Worm (Caenorhabditis elegans): ENCODE measurements around the gene F59B10.3.
A peak's percentile ranks its signal among the peaks of the same experiment; 100 is the strongest.

F59B10.3 gene

ce11 chrII:10547311-10547710 is 37.0 kb downstream of the F59B10.3 start:
- TF ChIP-seq ceh-28 (tag; optimal IDR thresholded peaks at IDR 0.05): no peak
- TF ChIP-seq lin-39 (tag; optimal IDR thresholded peaks at IDR 0.05): peak; percentile 3
- TF ChIP-seq nhr-25 (tag; optimal IDR thresholded peaks at IDR 0.05): peak; percentile 4

- no peak for TF ChIP-seq ZK546.5 (tag; optimal IDR thresholded peaks at IDR 0.05)
- TF ChIP-seq nfya-1 (tag; optimal IDR thresholded peaks at IDR 0.05; ENCODE audit: insufficient read depth): peak; percentile 53
- no peak for TF ChIP-seq nhr-76 (tag; optimal IDR thresholded peaks at IDR 0.05)
- peak; percentile 61 for TF ChIP-seq jun-1 (tag; optimal IDR thresholded peaks at IDR 0.05)
- TF ChIP-seq ama-1 (optimal IDR thresholded peaks at IDR 0.05): peak; percentile 85
- peak; percentile 25 for TF ChIP-seq elt-2 (tag; optimal IDR thresholded peaks at IDR 0.05)
- TF ChIP-seq nhr-25 (tag; optimal IDR thresholded peaks at IDR 0.05): peak; percentile 31
- peak; percentile 51 for TF ChIP-seq pqm-1 (tag; optimal IDR thresholded peaks at IDR 0.05)
Observed at ce11 chrII:10547803-10548693, 37.7 kb downstream of the F59B10.3 start.

- TF ChIP-seq R02D3.7 (tag; optimal IDR thresholded peaks at IDR 0.05) (peak; percentile 62), sea-2 (GFP tag; optimal IDR thresholded peaks at IDR 0.05) (peak; percentile 34), snpc-4 (tag; optimal IDR thresholded peaks at IDR 0.05) (peak; percentile 74), unc-62 (GFP tag; optimal IDR thresholded peaks at IDR 0.05) (peak; percentile 61), aly-2 (tag; optimal IDR thresholded peaks at IDR 0.05) (no peak), tbx-2 (tag; optimal IDR thresholded peaks at IDR 0.05) (peak; percentile 37), egl-5 (tag; optimal IDR thresholded peaks at IDR 0.05) (peak; percentile 44), nhr-11 (tag; optimal IDR thresholded peaks at IDR 0.05) (peak; percentile 84), ceh-82 (tag; optimal IDR thresholded peaks at IDR 0.05) (no peak), skn-1 (tag; optimal IDR thresholded peaks at IDR 0.05) (peak; percentile 46), ama-1 (optimal IDR thresholded peaks at IDR 0.05) (peak; percentile 99), ZK546.5 (tag; optimal IDR thresholded peaks at IDR 0.05) (no peak), nhr-43 (tag; optimal IDR thresholded peaks at IDR 0.05; ENCODE audit: poor library complexity, severe bottlenecking) (peak; percentile 80), nfya-1 (tag; optimal IDR thresholded peaks at IDR 0.05; ENCODE audit: insufficient read depth) (peak; percentile 90), fos-1 (tag; optimal IDR thresholded peaks at IDR 0.05) (peak; percentile 48), egl-27 (tag; optimal IDR thresholded peaks at IDR 0.05) (peak; percentile 64), zag-1 (tag; optimal IDR thresholded peaks at IDR 0.05) (no peak), ztf-4 (tag; optimal IDR thresholded peaks at IDR 0.05) (no peak), elt-1 (tag; optimal IDR thresholded peaks at IDR 0.05) (peak; percentile 32), lsy-12 (tag; optimal IDR thresholded peaks at IDR 0.05) (peak; percentile 60), nhr-12 (tag; optimal IDR thresholded peaks at IDR 0.05) (no peak), nhr-76 (tag; optimal IDR thresholded peaks at IDR 0.05) (no peak), ceh-28 (tag; optimal IDR thresholded peaks at IDR 0.05) (peak; percentile 68), fkh-10 (GFP tag; optimal IDR thresholded peaks at IDR 0.05) (peak; percentile 93), jun-1 (tag; optimal IDR thresholded peaks at IDR 0.05) (peak; percentile 72), elt-3 (tag; optimal IDR thresholded peaks at IDR 0.05) (no peak), hmg-11 (tag; optimal IDR thresholded peaks at IDR 0.05) (peak; percentile 78), pha-4 (tag; optimal IDR thresholded peaks at IDR 0.05) (peak; percentile 90), lin-39 (tag; optimal IDR thresholded peaks at IDR 0.05) (peak; percentile 88), elt-2 (tag; optimal IDR thresholded peaks at IDR 0.05) (peak; percentile 62), pqm-1 (tag; optimal IDR thresholded peaks at IDR 0.05) (peak; percentile 63), ztf-11 (tag; optimal IDR thresholded peaks at IDR 0.05) (no peak), nhr-23 (tag; optimal IDR thresholded peaks at IDR 0.05) (peak; percentile 78), fkh-2 (tag; optimal IDR thresholded peaks at IDR 0.05) (no peak), nhr-25 (tag; optimal IDR thresholded peaks at IDR 0.05) (peak; percentile 84), mdl-1 (tag; optimal IDR thresholded peaks at IDR 0.05) (peak; percentile 89), lin-15B (tag; optimal IDR thresholded peaks at IDR 0.05) (peak; percentile 63)
Observed at ce11 chrII:10548778-10549671, 38.7 kb downstream of the F59B10.3 start.
